Worm (Caenorhabditis elegans) whole organism, young adult: Measurements from ENCODE around the gene gcy-14.

Experiments used
- B0035.1 ChIP-seq: sonication (generic microtip); optimal IDR thresholded peaks from 2 replicates; lab custom pipeline; 2016; ENCODE audit warnings: missing genetic modification characterization, mild to moderate bottlenecking, missing compliant biosample characterization, missing genotype, missing genetic modification reagents
- C06A6.2 ChIP-seq: fragments of 200-800 bp; sonication (Bioruptor generic); conservative IDR thresholded peaks from 2 replicates; pipeline ENCODE4 v1.3.6; 2022; ENCODE audit warnings: missing genetic modification characterization, missing compliant biosample characterization
- F55B11.4 ChIP-seq: sonication (generic microtip); optimal IDR thresholded peaks from 2 replicates; lab custom pipeline; 2016; ENCODE audit warnings: missing compliant biosample characterization, missing genetic modification characterization, borderline replicate concordance; ENCODE audit not compliant: insufficient read depth
- F57A8.1 ChIP-seq: fragments of 200-800 bp; sonication (Bioruptor generic); optimal IDR thresholded peaks from 2 replicates; lab custom pipeline; 2018; ENCODE audit warnings: mild to moderate bottlenecking, missing genetic modification characterization, moderate library complexity, missing compliant biosample characterization
- K12H6.12 ChIP-seq: fragments of 200-800 bp; sonication (Bioruptor generic); optimal IDR thresholded peaks from 2 replicates; lab custom pipeline; 2018; ENCODE audit warnings: mild to moderate bottlenecking, missing genetic modification characterization, missing compliant biosample characterization
- ZK185.1 ChIP-seq: sonication (generic microtip); optimal IDR thresholded peaks from 2 replicates; lab custom pipeline; 2016; ENCODE audit warnings: mild to moderate bottlenecking, missing genetic modification characterization, missing compliant biosample characterization; ENCODE audit not compliant: poor library complexity, severe bottlenecking
- aptf-3 ChIP-seq: fragments of 200-800 bp; sonication (Bioruptor generic); IDR thresholded peaks from 2 replicates; pipeline ENCODE4 v1.3.6; 2022; ENCODE audit warnings: missing genetic modification characterization, missing compliant biosample characterization
- atf-7 ChIP-seq: sonication (generic microtip); optimal IDR thresholded peaks from 2 replicates; lab custom pipeline; 2017; ENCODE audit warnings: mild to moderate bottlenecking, missing genetic modification characterization, missing compliant biosample characterization
- attf-6 ChIP-seq: fragments of 200-800 bp; sonication (Bioruptor generic); IDR thresholded peaks from 2 replicates; pipeline ENCODE4 v1.3.6; 2022; ENCODE audit warnings: missing genetic modification reagents, missing genetic modification characterization, missing compliant biosample characterization
- bed-2 ChIP-seq: fragments of 200-800 bp; sonication (Bioruptor generic); IDR thresholded peaks from 2 replicates; pipeline ENCODE4 v1.3.6; 2022; ENCODE audit warnings: missing genetic modification reagents, missing genetic modification characterization, missing compliant biosample characterization
- ceh-27 ChIP-seq: fragments of 200-800 bp; sonication (Bioruptor generic); optimal IDR thresholded peaks from 2 replicates; lab custom pipeline; 2018; ENCODE audit warnings: mild to moderate bottlenecking, missing genetic modification characterization, moderate library complexity, missing compliant biosample characterization
- ceh-58 ChIP-seq: fragments of 200-800 bp; sonication (Bioruptor generic); IDR thresholded peaks from 2 replicates; pipeline ENCODE4 v1.3.6; 2022; ENCODE audit warnings: missing genetic modification characterization, missing compliant biosample characterization
- ceh-79 ChIP-seq: sonication (generic microtip); optimal IDR thresholded peaks from 2 replicates; lab custom pipeline; 2017; ENCODE audit warnings: mild to moderate bottlenecking, missing genetic modification characterization, missing compliant biosample characterization
- ceh-91 ChIP-seq: fragments of 200-800 bp; sonication (Bioruptor generic); IDR thresholded peaks from 2 replicates; pipeline ENCODE4 v1.3.6; 2022; ENCODE audit warnings: missing genetic modification reagents, missing genetic modification characterization, missing compliant biosample characterization
- chd-7 ChIP-seq: sonication (generic microtip); optimal IDR thresholded peaks from 2 replicates; lab custom pipeline; 2016; ENCODE audit warnings: mild to moderate bottlenecking, missing genetic modification characterization, moderate library complexity, missing compliant biosample characterization
- dpff-1 ChIP-seq: sonication (generic microtip); optimal IDR thresholded peaks from 2 replicates; lab custom pipeline; 2017; ENCODE audit warnings: mild to moderate bottlenecking, missing genetic modification characterization, missing compliant biosample characterization
- efl-1 ChIP-seq: fragments of 150-350 bp; optimal IDR thresholded peaks from 2 replicates; lab custom pipeline; 2014; ENCODE audit warnings: missing biosample characterization, missing genetic modification reagents, missing genetic modification characterization
- fkh-3 ChIP-seq: sonication (generic microtip); optimal IDR thresholded peaks from 2 replicates; lab custom pipeline; 2016; ENCODE audit warnings: mild to moderate bottlenecking, missing genetic modification characterization, missing compliant biosample characterization
- him-1 ChIP-seq: sonication (generic microtip); optimal IDR thresholded peaks from 2 replicates; lab custom pipeline; 2016; ENCODE audit warnings: missing genotype, missing genetic modification reagents, missing genetic modification characterization, missing compliant biosample characterization
- hlh-12 ChIP-seq: sonication (generic microtip); optimal IDR thresholded peaks from 2 replicates; lab custom pipeline; 2016; ENCODE audit warnings: missing genetic modification characterization, missing compliant biosample characterization
- hmg-1.2 ChIP-seq: fragments of 200-800 bp; sonication (Bioruptor generic); IDR thresholded peaks from 2 replicates; pipeline ENCODE4 v1.3.6; 2022; ENCODE audit warnings: missing genetic modification reagents, missing genetic modification characterization, missing compliant biosample characterization
- let-607 ChIP-seq, 2 experiments: fragments of 200-800 bp in 1 of 2; sonication (Bioruptor generic) in 1 of 2; sonication (generic microtip) in 1 of 2; optimal IDR thresholded peaks; 2 replicates each; lab custom pipeline; 2016 to 2018; ENCODE audit warnings: mild to moderate bottlenecking in 2 of 2, missing compliant biosample characterization in 2 of 2, missing genetic modification characterization in 2 of 2, moderate library complexity in 2 of 2, missing genotype in 1 of 2
- lin-26 ChIP-seq: fragments of 200-800 bp; sonication (Bioruptor generic); IDR thresholded peaks from 2 replicates; pipeline ENCODE4 v1.3.6; 2022; ENCODE audit warnings: missing genetic modification reagents, missing genetic modification characterization, missing compliant biosample characterization
- lin-40 ChIP-seq: sonication (generic microtip); optimal IDR thresholded peaks from 2 replicates; lab custom pipeline; 2016; ENCODE audit warnings: missing genetic modification characterization, mild to moderate bottlenecking, missing compliant biosample characterization, missing genotype, missing genetic modification reagents
- lsy-27 ChIP-seq: sonication (generic microtip); optimal IDR thresholded peaks from 2 replicates; lab custom pipeline; 2017; ENCODE audit warnings: missing genetic modification characterization, mild to moderate bottlenecking, missing compliant biosample characterization, antibody characterized with exemption, missing genotype, borderline replicate concordance; ENCODE audit not compliant: insufficient read depth
- madf-6 ChIP-seq: fragments of 200-800 bp; sonication (Bioruptor generic); IDR thresholded peaks from 2 replicates; pipeline ENCODE4 v1.3.6; 2022; ENCODE audit warnings: missing genetic modification reagents, missing genetic modification characterization, missing compliant biosample characterization
- nfya-1 ChIP-seq: sonication (generic microtip); optimal IDR thresholded peaks from 2 replicates; lab custom pipeline; 2017; ENCODE audit warnings: antibody characterized with exemption, missing compliant biosample characterization, missing genetic modification characterization, borderline replicate concordance; ENCODE audit not compliant: insufficient read depth
- nfyb-1 ChIP-seq: fragments of 200-800 bp; sonication (Bioruptor generic); IDR thresholded peaks from 2 replicates; pipeline ENCODE4 v1.3.6; 2022; ENCODE audit warnings: missing genetic modification reagents, missing genetic modification characterization, missing compliant biosample characterization
- nhr-179 ChIP-seq: sonication (generic microtip); optimal IDR thresholded peaks from 2 replicates; lab custom pipeline; 2016; ENCODE audit warnings: mild to moderate bottlenecking, missing genetic modification characterization, missing compliant biosample characterization
- pbrm-1 ChIP-seq: fragments of 200-800 bp; sonication (Bioruptor generic); IDR thresholded peaks from 2 replicates; pipeline ENCODE4 v1.3.6; 2022; ENCODE audit warnings: missing genetic modification reagents, missing genetic modification characterization, missing compliant biosample characterization
- rcor-1 ChIP-seq: fragments of 200-800 bp; sonication (Bioruptor generic); IDR thresholded peaks from 2 replicates; pipeline ENCODE4 v1.3.6; 2022; ENCODE audit warnings: missing genetic modification reagents, missing genetic modification characterization, missing compliant biosample characterization
- rec-8 ChIP-seq, 2 experiments: sonication (generic microtip); optimal IDR thresholded peaks; 2 replicates each; lab custom pipeline; 2016; ENCODE audit warnings: mild to moderate bottlenecking in 2 of 2, missing genetic modification characterization in 2 of 2, missing genetic modification reagents in 2 of 2, missing genotype in 2 of 2, missing biosample characterization in 1 of 2, missing compliant biosample characterization in 1 of 2, moderate library complexity in 1 of 2
- snpc-3.4 ChIP-seq: sonication (generic microtip); optimal IDR thresholded peaks from 2 replicates; lab custom pipeline; 2017; ENCODE audit warnings: missing genetic modification characterization, mild to moderate bottlenecking, missing compliant biosample characterization, antibody characterized with exemption, moderate library complexity, missing genotype, missing genetic modification reagents
- sptf-2 ChIP-seq: fragments of 200-800 bp; sonication (Bioruptor generic); optimal IDR thresholded peaks from 2 replicates; lab custom pipeline; 2018; ENCODE audit warnings: mild to moderate bottlenecking, missing genetic modification characterization, missing compliant biosample characterization
- tbp1 ChIP-seq: fragments of 200-800 bp; sonication (Bioruptor generic); optimal IDR thresholded peaks from 2 replicates; lab custom pipeline; 2018; ENCODE audit warnings: mild to moderate bottlenecking, missing genetic modification characterization, missing compliant biosample characterization
- xnd-1 ChIP-seq: sonication (generic microtip); optimal IDR thresholded peaks from 2 replicates; lab custom pipeline; 2016; ENCODE audit warnings: missing genotype, missing genetic modification reagents, missing genetic modification characterization, missing compliant biosample characterization
- ztf-18 ChIP-seq: sonication (generic microtip); optimal IDR thresholded peaks from 2 replicates; lab custom pipeline; 2016; ENCODE audit warnings: missing genotype, mild to moderate bottlenecking, missing genetic modification characterization, missing compliant biosample characterization
- ztf-22 ChIP-seq: fragments of 200-800 bp; sonication (Bioruptor generic); optimal IDR thresholded peaks from 2 replicates; lab custom pipeline; 2018; ENCODE audit warnings: mild to moderate bottlenecking, missing genetic modification characterization, moderate library complexity, missing compliant biosample characterization
- ztf-3 ChIP-seq: fragments of 200-800 bp; sonication (Bioruptor generic); optimal IDR thresholded peaks from 2 replicates; lab custom pipeline; 2018; ENCODE audit warnings: mild to moderate bottlenecking, missing genetic modification characterization, missing compliant biosample characterization

Gene gcy-14

ce11 chrV:14876257-14876656 is 8.2 kb upstream of the gcy-14 start (continued):
- TF ChIP-seq ceh-79 (tag; lab: Kevin White, UChicago): no peak
- no peak for TF ChIP-seq K12H6.12 (tag; lab: Kevin White, UChicago)
- peak; percentile 96 for TF ChIP-seq snpc-3.4
- TF ChIP-seq tbp1 (GFP tag; lab: Kevin White, UChicago): peak; percentile 100
- TF ChIP-seq lin-40 (tag; lab: Kevin White, UChicago): no peak
- no peak for TF ChIP-seq dpff-1
- TF ChIP-seq ztf-3 (GFP tag; lab: Kevin White, UChicago): no peak
- peak in 1 of 2 experiments; percentile 6 for TF ChIP-seq let-607 (tag; optimal IDR thresholded peaks at IDR 0.05; lab: Kevin White, UChicago)
- TF ChIP-seq lsy-27 (tag; lab: Kevin White, UChicago): no peak
- TF ChIP-seq attf-6 (GFP tag; lab: Robert Waterston, UW): peak; percentile 67
- TF ChIP-seq him-1 (tag; lab: Kevin White, UChicago): peak; percentile 86
- TF ChIP-seq hmg-1.2 (GFP tag; lab: Robert Waterston, UW): peak; percentile 66
- TF ChIP-seq chd-7: no peak
- peak; percentile 81 for TF ChIP-seq rcor-1
- no peak for TF ChIP-seq F57A8.1
- peak; percentile 53 for TF ChIP-seq ZK185.1 (tag; lab: Kevin White, UChicago)
- peak; percentile 19 for TF ChIP-seq atf-7 (tag; lab: Kevin White, UChicago)

- TF ChIP-seq xnd-1 (no peak), F55B11.4 (tag; lab: Kevin White, UChicago) (no peak), fkh-3 (tag; lab: Kevin White, UChicago) (no peak), ceh-27 (GFP tag; lab: Kevin White, UChicago) (no peak), nfyb-1 (no peak)
- TF ChIP-seq, all 124 proteins: peak for 0
These were observed 7.3 kb upstream of the gcy-14 start, which contains the start of gene ZC412.5 for ce11 chrV:14875371-14875770. TSS of gene ZC412.5 (minus strand) at chrV:14875471.

- TF ChIP-seq B0035.1 (no peak), hmg-1.2 (GFP tag; lab: Robert Waterston, UW) (no peak), F55B11.4 (tag; lab: Kevin White, UChicago) (no peak), C06A6.2 (GFP tag; lab: Robert Waterston, UW) (no peak), pbrm-1 (GFP tag; lab: Robert Waterston, UW) (no peak), rec-8 (tag; optimal IDR thresholded peaks at IDR 0.05; lab: Kevin White, UChicago) (no peak), lin-26 (no peak), hlh-12 (tag; lab: Kevin White, UChicago) (no peak), ztf-22 (GFP tag; lab: Kevin White, UChicago) (no peak), efl-1 (no peak), ztf-18 (tag; lab: Kevin White, UChicago) (no peak), nfya-1 (tag; lab: Kevin White, UChicago) (no peak), ceh-91 (GFP tag; lab: Robert Waterston, UW) (no peak), madf-6 (GFP tag; lab: Robert Waterston, UW) (no peak), sptf-2 (GFP tag; lab: Kevin White, UChicago) (no peak), ceh-58 (no peak), bed-2 (GFP tag; lab: Robert Waterston, UW) (no peak), nhr-179 (tag; lab: Kevin White, UChicago) (no peak), dpff-1 (no peak), aptf-3 (no peak)
These were observed 3.3 kb upstream of the gcy-14 start, which contains the start of gene ZC412.3 for ce11 chrV:14871365-14871764. TSS of gene ZC412.3 (minus strand) at chrV:14871547.
